Fruit fly (Drosophila melanogaster) whole organism, embryonic: ENCODE measurements around the gene Sirt4.

Experiments
- Bdp1 ChIP-seq: fragments of 200-800 bp; sonication (Bioruptor generic); optimal IDR thresholded peaks from 3 replicates; lab custom pipeline; 2016; ENCODE audit warnings: missing biosample characterization, missing genetic modification characterization
- Bteb2 ChIP-seq: fragments of 200-800 bp; sonication (Bioruptor generic); optimal IDR thresholded peaks from 2 replicates; lab custom pipeline; 2016; ENCODE audit warnings: missing biosample characterization, missing genetic modification characterization
- CG10267 ChIP-seq: fragments of 200-800 bp; sonication (Bioruptor generic); optimal IDR thresholded peaks from 2 replicates; lab custom pipeline; 2018; ENCODE audit warnings: missing biosample characterization, mild to moderate bottlenecking, missing genetic modification characterization, moderate library complexity
- CG10565 ChIP-seq: fragments of 200-800 bp; sonication (Bioruptor generic); optimal IDR thresholded peaks from 3 replicates; lab custom pipeline; 2016; ENCODE audit warnings: missing biosample characterization, mild to moderate bottlenecking, missing genetic modification characterization
- CG11723 ChIP-seq: fragments of 200-800 bp; sonication (Bioruptor generic); optimal IDR thresholded peaks from 2 replicates; lab custom pipeline; 2017; ENCODE audit warnings: missing biosample characterization, mild to moderate bottlenecking, missing genetic modification characterization
- CG12659 ChIP-seq: fragments of 200-800 bp; sonication (Bioruptor generic); optimal IDR thresholded peaks from 3 replicates; lab custom pipeline; 2017; ENCODE audit warnings: mild to moderate bottlenecking, missing biosample characterization, missing genetic modification reagents, missing genetic modification characterization
- CG13287 ChIP-seq: fragments of 200-800 bp; sonication (Bioruptor generic); IDR thresholded peaks from 2 replicates; pipeline ENCODE4 v1.3.6; 2022; ENCODE audit warnings: missing biosample characterization, missing genetic modification characterization; ENCODE audit not compliant: partially characterized antibody
- CG16779 ChIP-seq: fragments of 200-800 bp; sonication (Bioruptor generic); IDR thresholded peaks from 2 replicates; pipeline ENCODE4 v1.3.6; 2022; ENCODE audit warnings: missing biosample characterization, missing genetic modification characterization
- CG17186 ChIP-seq: fragments of 200-800 bp; sonication (Bioruptor generic); optimal IDR thresholded peaks from 3 replicates; lab custom pipeline; 2017; ENCODE audit warnings: missing biosample characterization, missing genetic modification reagents, missing genetic modification characterization
- CG18011 ChIP-seq: fragments of 200-800 bp; sonication (Bioruptor generic); optimal IDR thresholded peaks from 2 replicates; lab custom pipeline; 2017; ENCODE audit warnings: missing biosample characterization, missing genetic modification characterization, mild to moderate bottlenecking, moderate library complexity, missing genotype
- CG34224 ChIP-seq: fragments of 200-800 bp; sonication (Bioruptor generic); IDR thresholded peaks from 3 replicates; pipeline ENCODE4 v1.3.6; 2022; ENCODE audit warnings: missing biosample characterization, missing genetic modification characterization; ENCODE audit not compliant: partially characterized antibody
- CG3847 ChIP-seq: fragments of 200-800 bp; sonication (Bioruptor generic); IDR thresholded peaks from 2 replicates; pipeline ENCODE4 v1.3.6; 2022; ENCODE audit warnings: missing biosample characterization, missing genetic modification characterization
- CG43689 ChIP-seq: fragments of 200-800 bp; sonication (Bioruptor generic); IDR thresholded peaks from 2 replicates; pipeline ENCODE4 v1.3.6; 2022; ENCODE audit warnings: missing biosample characterization, missing genetic modification characterization
- CG4617 ChIP-seq: fragments of 200-800 bp; sonication (Bioruptor generic); optimal IDR thresholded peaks from 3 replicates; lab custom pipeline; 2016; ENCODE audit warnings: missing biosample characterization, missing genetic modification characterization, borderline replicate concordance
- CG6654 ChIP-seq: fragments of 200-800 bp; sonication (Bioruptor generic); optimal IDR thresholded peaks from 2 replicates; lab custom pipeline; 2017; ENCODE audit warnings: missing biosample characterization, mild to moderate bottlenecking, missing genetic modification characterization
- CG6791 ChIP-seq: fragments of 200-800 bp; sonication (Bioruptor generic); IDR thresholded peaks from 3 replicates; pipeline ENCODE4 v1.3.6; 2022; ENCODE audit warnings: missing biosample characterization, missing genetic modification characterization; ENCODE audit not compliant: partially characterized antibody
- CG7357 ChIP-seq: fragments of 200-800 bp; sonication (Bioruptor generic); IDR thresholded peaks from 3 replicates; pipeline ENCODE4 v1.3.6; 2022; ENCODE audit warnings: missing biosample characterization, missing genetic modification characterization
- CG9876 ChIP-seq: fragments of 200-800 bp; sonication (Bioruptor generic); optimal IDR thresholded peaks from 2 replicates; lab custom pipeline; 2016; ENCODE audit warnings: missing biosample characterization, missing genetic modification characterization
- Chrac-16 ChIP-seq: fragments of 200-800 bp; sonication (Bioruptor generic); optimal IDR thresholded peaks from 3 replicates; lab custom pipeline; 2016; ENCODE audit warnings: missing biosample characterization, missing genetic modification characterization
- Dad ChIP-seq: fragments of 200-800 bp; sonication (Bioruptor generic); optimal IDR thresholded peaks from 3 replicates; lab custom pipeline; 2016; ENCODE audit warnings: missing biosample characterization, missing genetic modification characterization
- Dbx ChIP-seq: fragments of 200-800 bp; sonication (Bioruptor generic); IDR thresholded peaks from 3 replicates; pipeline ENCODE4 v1.3.6; 2022; ENCODE audit warnings: missing biosample characterization, missing genetic modification characterization
- Dp ChIP-seq: fragments of 200-800 bp; sonication (Bioruptor generic); optimal IDR thresholded peaks from 2 replicates; lab custom pipeline; 2018; ENCODE audit warnings: missing biosample characterization, mild to moderate bottlenecking, missing genetic modification characterization, moderate library complexity
- Drgx ChIP-seq: fragments of 200-800 bp; sonication (Bioruptor generic); IDR thresholded peaks from 2 replicates; pipeline ENCODE4 v1.3.6; 2022; ENCODE audit warnings: missing biosample characterization, missing genetic modification characterization
- Ets65A ChIP-seq: fragments of 200-800 bp; sonication (Bioruptor generic); peaks from one replicate; lab custom pipeline; 2016; ENCODE audit warnings: missing biosample characterization, missing genetic modification characterization
- Gsc ChIP-seq: fragments of 200-800 bp; sonication (Bioruptor generic); IDR thresholded peaks from 2 replicates; pipeline ENCODE4 v1.3.6; 2022; ENCODE audit warnings: missing biosample characterization, missing genetic modification characterization
- Hr39 ChIP-seq: fragments of >200 bp; optimal IDR thresholded peaks from 2 replicates; lab custom pipeline; 2017
- MESR4 ChIP-seq: fragments of 200-800 bp; sonication (Bioruptor generic); optimal IDR thresholded peaks from 2 replicates; lab custom pipeline; 2018; ENCODE audit warnings: missing biosample characterization, mild to moderate bottlenecking, missing genetic modification characterization, moderate library complexity
- Scr ChIP-seq: fragments of 200-800 bp; sonication (Bioruptor generic); IDR thresholded peaks from 2 replicates; pipeline ENCODE4 v1.3.6; 2022; ENCODE audit warnings: missing biosample characterization, missing genetic modification characterization; ENCODE audit not compliant: partially characterized antibody
- TFAM ChIP-seq: fragments of 200-800 bp; sonication (Bioruptor generic); optimal IDR thresholded peaks from 2 replicates; lab custom pipeline; 2017; ENCODE audit warnings: missing biosample characterization, missing genetic modification characterization, inconsistent platforms
- az2 ChIP-seq: fragments of 200-800 bp; sonication (Bioruptor generic); optimal IDR thresholded peaks from 3 replicates; lab custom pipeline; 2016; ENCODE audit warnings: missing biosample characterization, missing genetic modification characterization
- crol ChIP-seq: fragments of 200-800 bp; sonication (Bioruptor generic); IDR thresholded peaks from 2 replicates; pipeline ENCODE4 v1.3.6; 2022; ENCODE audit warnings: missing biosample characterization, missing genetic modification characterization
- danr ChIP-seq: fragments of 200-800 bp; sonication (Bioruptor generic); IDR thresholded peaks from 2 replicates; pipeline ENCODE4 v1.3.6; 2022; ENCODE audit warnings: missing biosample characterization, missing genetic modification characterization
- dati ChIP-seq: fragments of 200-800 bp; sonication (Bioruptor generic); IDR thresholded peaks from 2 replicates; pipeline ENCODE4 v1.3.6; 2022; ENCODE audit warnings: missing biosample characterization, missing genetic modification characterization
- dpn ChIP-seq, 2 experiments: fragments of 200-800 bp; sonication (Bioruptor generic); optimal IDR thresholded peaks; 3 replicates each; lab custom pipeline; 2016; ENCODE audit warnings: missing biosample characterization in 2 of 2, missing genetic modification characterization in 2 of 2
- exex ChIP-seq: fragments of 200-800 bp; sonication (Bioruptor generic); optimal IDR thresholded peaks from 4 replicates; lab custom pipeline; 2018; ENCODE audit warnings: missing biosample characterization, mild to moderate bottlenecking, missing genetic modification characterization, moderate library complexity
- jing ChIP-seq: fragments of 200-800 bp; sonication (Bioruptor generic); optimal IDR thresholded peaks from 2 replicates; lab custom pipeline; 2018; ENCODE audit warnings: missing biosample characterization, mild to moderate bottlenecking, missing genetic modification characterization
- nerfin-2 ChIP-seq: fragments of 200-800 bp; sonication (Bioruptor generic); IDR thresholded peaks from 2 replicates; pipeline ENCODE4 v1.3.6; 2022; ENCODE audit warnings: missing biosample characterization, missing genetic modification characterization; ENCODE audit not compliant: partially characterized antibody
- peb ChIP-seq: fragments of 200-800 bp; sonication (Bioruptor generic); IDR thresholded peaks from 2 replicates; pipeline ENCODE4 v1.3.6; 2022; ENCODE audit warnings: missing biosample characterization, missing genetic modification characterization
- pho ChIP-seq: fragments of 200-800 bp; sonication (Bioruptor generic); optimal IDR thresholded peaks from 2 replicates; lab custom pipeline; 2016; ENCODE audit warnings: missing biosample characterization, missing genetic modification characterization
- row ChIP-seq: fragments of 200-800 bp; sonication (Bioruptor generic); IDR thresholded peaks from 3 replicates; pipeline ENCODE4 v1.3.6; 2022; ENCODE audit warnings: missing biosample characterization, missing genetic modification characterization
- scrt ChIP-seq: fragments of 200-800 bp; sonication (Bioruptor generic); optimal IDR thresholded peaks from 2 replicates; lab custom pipeline; 2018; ENCODE audit warnings: missing biosample characterization, mild to moderate bottlenecking, missing genetic modification characterization, moderate library complexity
- slbo ChIP-seq: fragments of 200-800 bp; sonication (Bioruptor generic); IDR thresholded peaks from 2 replicates; pipeline ENCODE4 v1.3.6; 2022; ENCODE audit warnings: missing biosample characterization, missing genetic modification characterization
- stc ChIP-seq: fragments of 200-800 bp; sonication (Bioruptor generic); IDR thresholded peaks from 2 replicates; pipeline ENCODE4 v1.3.6; 2022; ENCODE audit warnings: missing biosample characterization, missing genetic modification characterization
- tgo ChIP-seq: fragments of 200-800 bp; sonication (Bioruptor generic); IDR thresholded peaks from 3 replicates; pipeline ENCODE4 v1.3.6; 2022; ENCODE audit warnings: missing biosample characterization, missing genetic modification characterization
- unc-4 ChIP-seq: fragments of 200-800 bp; sonication (Bioruptor generic); IDR thresholded peaks from 2 replicates; pipeline ENCODE4 v1.3.6; 2022; ENCODE audit warnings: missing biosample characterization, missing genetic modification characterization; ENCODE audit not compliant: partially characterized antibody

Gene Sirt4

DNA sequence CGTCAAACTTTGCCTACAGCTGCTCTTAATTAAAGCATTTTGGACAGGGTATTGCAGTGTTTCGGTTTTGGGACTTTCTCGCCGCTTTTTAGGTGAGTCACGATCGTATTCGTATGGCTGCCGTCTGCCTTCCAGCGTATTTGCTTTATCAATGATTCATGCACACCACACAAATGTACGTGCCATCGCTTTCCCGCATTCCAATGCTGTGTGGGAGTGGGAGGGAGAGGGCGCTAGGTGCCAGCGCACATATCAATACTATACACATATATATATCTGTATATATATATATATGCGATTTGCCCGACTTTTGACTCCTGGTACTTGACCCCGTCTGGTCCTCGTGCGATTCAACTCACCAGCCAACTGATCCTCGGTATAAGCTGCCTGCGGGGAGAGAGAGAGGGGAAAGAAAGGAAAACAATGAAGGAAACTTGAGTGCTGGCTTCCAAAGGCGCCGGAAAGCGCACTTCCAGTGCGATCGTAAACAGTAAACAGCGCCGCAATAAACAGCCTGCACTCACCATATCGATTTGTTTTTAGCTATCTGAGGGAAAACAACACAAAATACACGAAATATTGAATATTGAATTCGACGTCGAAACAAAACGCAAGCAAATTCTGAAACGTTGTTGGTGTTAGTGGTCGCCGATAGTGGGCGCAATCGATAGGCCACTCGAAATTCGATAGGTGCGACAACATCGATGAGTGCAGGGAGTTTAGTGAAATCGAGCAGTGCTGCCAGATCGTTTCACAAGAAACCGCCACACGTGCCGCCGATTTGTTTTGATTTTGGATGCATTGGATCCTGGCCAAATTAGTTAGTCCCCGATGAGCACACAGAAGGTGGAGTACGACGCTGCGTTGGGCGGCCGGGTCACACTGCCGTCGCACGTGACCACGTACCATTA, 43.6 kb downstream of the Sirt4 start, which contains the start of the genes Mlc-c and Pop1 (continued):
- peak; percentile 90 for TF ChIP-seq CG13287 (GFP tag; lab: Robert Waterston, UW)
- no peak for TF ChIP-seq Ets65A (GFP tag; lab: Kevin White, UChicago)
- no peak for TF ChIP-seq TFAM (GFP tag; lab: Kevin White, UChicago)
- TF ChIP-seq dati (GFP tag; lab: Robert Waterston, UW) = no peak
- TF ChIP-seq jing (GFP tag; lab: Kevin White, UChicago) = no peak
- TF ChIP-seq CG10267 (tag; lab: Kevin White, UChicago) = peak; percentile 32
- no peak for TF ChIP-seq Drgx
- no peak for TF ChIP-seq slbo (GFP tag; lab: Robert Waterston, UW)
- TF ChIP-seq Bteb2 (GFP tag; lab: Kevin White, UChicago) = no peak
- TF ChIP-seq crol = peak; percentile 67; the same call in 1 of the 2 replicates
- no peak for TF ChIP-seq CG10565
- no peak for TF ChIP-seq Bdp1 (GFP tag; lab: Kevin White, UChicago)
- no peak for TF ChIP-seq Gsc
- TF ChIP-seq Dp (GFP tag; lab: Kevin White, UChicago) = peak; percentile 86
- TF ChIP-seq CG12659 (GFP tag; lab: Kevin White, UChicago) = peak; percentile 16
- TF ChIP-seq CG43689 = no peak
- no peak for TF ChIP-seq Hr39 (lab: Kevin White, UChicago)
- TF ChIP-seq pho (GFP tag; lab: Kevin White, UChicago) = no peak
- TF ChIP-seq Scr = peak; percentile 87
- TF ChIP-seq CG6791 (GFP tag; lab: Robert Waterston, UW) = peak; percentile 93
- TF ChIP-seq CG17186 (GFP tag; lab: Kevin White, UChicago) = peak; percentile 71
- TF ChIP-seq az2 = no peak
- peak; percentile 49; the same call in 1 of the 3 replicates for TF ChIP-seq Dbx
- no peak for TF ChIP-seq row (GFP tag; lab: Robert Waterston, UW)
- no peak for TF ChIP-seq CG11723 (GFP tag; lab: Kevin White, UChicago)
- TF ChIP-seq unc-4 (GFP tag; lab: Robert Waterston, UW) = peak; percentile 89
- TF ChIP-seq nerfin-2 (GFP tag; lab: Robert Waterston, UW) = peak; percentile 87
- TF ChIP-seq Dad (GFP tag; lab: Kevin White, UChicago) = no peak
- no peak for TF ChIP-seq exex (tag; lab: Kevin White, UChicago)
- no peak for TF ChIP-seq CG7357 (GFP tag; lab: Robert Waterston, UW)
- TF ChIP-seq CG16779 (GFP tag; lab: Robert Waterston, UW) = no peak
- TF ChIP-seq Chrac-16 (GFP tag; lab: Kevin White, UChicago) = no peak
- no peak for TF ChIP-seq tgo
- TF ChIP-seq CG4617 (GFP tag; lab: Kevin White, UChicago) = peak; percentile 72
- TF ChIP-seq danr (GFP tag; lab: Robert Waterston, UW) = no peak
- TF ChIP-seq peb (GFP tag; lab: Robert Waterston, UW) = no peak
- no peak for TF ChIP-seq stc (GFP tag; lab: Robert Waterston, UW)
- no peak for TF ChIP-seq CG6654 (GFP tag; lab: Kevin White, UChicago)
- TF ChIP-seq CG34224 (GFP tag; lab: Robert Waterston, UW) = peak; percentile 87
- TF ChIP-seq dpn (GFP tag; optimal IDR thresholded peaks at IDR 0.05; lab: Kevin White, UChicago) = no peak
- TF ChIP-seq CG9876 = no peak
- no peak for TF ChIP-seq CG18011 (GFP tag; lab: Kevin White, UChicago)
- TF ChIP-seq MESR4 (GFP tag; lab: Kevin White, UChicago) = peak; percentile 56
- TF ChIP-seq CG3847 = peak; percentile 63
- TF ChIP-seq scrt = no peak
